Fruit fly (Drosophila melanogaster) whole organism, prepupa: ENCODE data around the gene CG13086.

ENCODE experiments used
- Blimp-1 ChIP-seq: fragments of 200-800 bp; sonication (Bioruptor generic); optimal IDR thresholded peaks from 3 replicates; lab custom pipeline; 2017; ENCODE audit warnings: missing biosample characterization, missing genetic modification characterization, mild to moderate bottlenecking, moderate library complexity, missing genetic modification reagents
- CG10631 ChIP-seq: fragments of 200-800 bp; sonication (Bioruptor generic); optimal IDR thresholded peaks from 2 replicates; lab custom pipeline; 2016; ENCODE audit warnings: missing biosample characterization, missing genetic modification characterization
- CG10669 ChIP-seq: fragments of 200-800 bp; sonication (Bioruptor generic); optimal IDR thresholded peaks from 3 replicates; lab custom pipeline; 2018; ENCODE audit warnings: missing biosample characterization, mild to moderate bottlenecking, missing genetic modification characterization, moderate library complexity
- CG11294 ChIP-seq: fragments of 200-800 bp; sonication (Bioruptor generic); IDR thresholded peaks from 2 replicates; pipeline ENCODE4 v1.3.6; 2022; ENCODE audit warnings: missing biosample characterization, missing genetic modification characterization
- CG11762 ChIP-seq: fragments of 200-800 bp; sonication (Bioruptor generic); optimal IDR thresholded peaks from 3 replicates; lab custom pipeline; 2016; ENCODE audit warnings: missing biosample characterization, missing genetic modification characterization; ENCODE audit not compliant: insufficient read depth
- CG11902 ChIP-seq: fragments of 200-800 bp; sonication (Bioruptor generic); optimal IDR thresholded peaks from 3 replicates; lab custom pipeline; 2016; ENCODE audit warnings: missing biosample characterization, missing genetic modification characterization
- CG15336 ChIP-seq: fragments of 200-800 bp; sonication (Bioruptor generic); IDR thresholded peaks from 2 replicates; pipeline ENCODE4 v1.3.6; 2022; ENCODE audit warnings: missing biosample characterization, missing genetic modification characterization
- CG1621 ChIP-seq: fragments of 200-800 bp; sonication (Bioruptor generic); optimal IDR thresholded peaks from 3 replicates; lab custom pipeline; 2018; ENCODE audit warnings: missing biosample characterization, mild to moderate bottlenecking, missing genetic modification characterization
- CG16779 ChIP-seq: fragments of 200-800 bp; sonication (Bioruptor generic); optimal IDR thresholded peaks from 3 replicates; lab custom pipeline; 2017; ENCODE audit warnings: missing biosample characterization, mild to moderate bottlenecking, missing genetic modification characterization
- CG3032 ChIP-seq: fragments of 200-800 bp; optimal IDR thresholded peaks from 2 replicates; lab custom pipeline; 2019; ENCODE audit warnings: missing biosample characterization, mild to moderate bottlenecking, missing genetic modification characterization, moderate library complexity
- CG34406 ChIP-seq: fragments of 200-800 bp; sonication (Bioruptor generic); optimal IDR thresholded peaks from 3 replicates; lab custom pipeline; 2016; ENCODE audit warnings: missing biosample characterization, missing genetic modification characterization
- CG6163 ChIP-seq: fragments of 200-800 bp; sonication (Bioruptor generic); IDR thresholded peaks from 3 replicates; pipeline ENCODE4 v1.3.6; 2022; ENCODE audit warnings: missing biosample characterization, missing genetic modification characterization
- CG6276 ChIP-seq: fragments of 200-800 bp; sonication (Bioruptor generic); optimal IDR thresholded peaks from 2 replicates; lab custom pipeline; 2017; ENCODE audit warnings: missing biosample characterization, mild to moderate bottlenecking, missing genetic modification characterization
- CG6792 ChIP-seq: fragments of 200-800 bp; sonication (Bioruptor generic); optimal IDR thresholded peaks from 3 replicates; lab custom pipeline; 2016; ENCODE audit warnings: missing biosample characterization, missing genetic modification characterization
- CG6808 ChIP-seq: fragments of 200-800 bp; sonication (Bioruptor generic); optimal IDR thresholded peaks from 3 replicates; lab custom pipeline; 2017; ENCODE audit warnings: missing biosample characterization, missing genetic modification characterization, mild to moderate bottlenecking, moderate library complexity, missing genetic modification reagents
- CG6854 ChIP-seq: fragments of 200-800 bp; sonication (Bioruptor generic); optimal IDR thresholded peaks from 2 replicates; lab custom pipeline; 2017; ENCODE audit warnings: missing biosample characterization, mild to moderate bottlenecking, missing genetic modification characterization
- CG7368 ChIP-seq: fragments of 200-800 bp; sonication (Bioruptor generic); optimal IDR thresholded peaks from 3 replicates; lab custom pipeline; 2016; ENCODE audit warnings: missing biosample characterization, missing genetic modification characterization
- CG8119 ChIP-seq: fragments of 200-800 bp; sonication (Bioruptor generic); IDR thresholded peaks from 3 replicates; pipeline ENCODE4 v1.3.6; 2022; ENCODE audit warnings: missing biosample characterization, missing genetic modification characterization
- CG9139 ChIP-seq: fragments of 200-800 bp; sonication (Bioruptor generic); optimal IDR thresholded peaks from 3 replicates; lab custom pipeline; 2017; ENCODE audit warnings: missing biosample characterization, mild to moderate bottlenecking, missing genetic modification characterization
- Eip75B ChIP-seq: fragments of 200-800 bp; sonication (Bioruptor generic); optimal IDR thresholded peaks from 3 replicates; lab custom pipeline; 2016; ENCODE audit warnings: missing biosample characterization, missing genetic modification characterization
- Ets21C ChIP-seq: fragments of 200-800 bp; sonication (Bioruptor generic); optimal IDR thresholded peaks from 3 replicates; lab custom pipeline; 2016; ENCODE audit warnings: missing biosample characterization, missing genetic modification characterization
- Ets96B ChIP-seq: fragments of 200-800 bp; optimal IDR thresholded peaks from 2 replicates; lab custom pipeline; 2019; ENCODE audit warnings: missing biosample characterization, mild to moderate bottlenecking, missing genetic modification characterization, moderate library complexity
- Gug ChIP-seq: fragments of 200-800 bp; sonication (Bioruptor generic); IDR thresholded peaks from 2 replicates; pipeline ENCODE4 v1.3.6; 2022; ENCODE audit warnings: missing biosample characterization, missing genetic modification characterization
- Hr38 ChIP-seq: sonication (Bioruptor generic); optimal IDR thresholded peaks from 2 replicates; lab custom pipeline; 2016; ENCODE audit warnings: missing biosample characterization, missing genetic modification characterization
- Hr4 ChIP-seq: fragments of 200-800 bp; sonication (Bioruptor generic); optimal IDR thresholded peaks from 3 replicates; lab custom pipeline; 2016; ENCODE audit warnings: missing biosample characterization, missing genetic modification characterization
- Lpt ChIP-seq: fragments of 200-800 bp; sonication (Bioruptor generic); optimal IDR thresholded peaks from 3 replicates; lab custom pipeline; 2016; ENCODE audit warnings: missing biosample characterization, missing genetic modification characterization
- Met ChIP-seq: fragments of 200-800 bp; sonication (Bioruptor generic); optimal IDR thresholded peaks from 3 replicates; lab custom pipeline; 2016; ENCODE audit warnings: missing biosample characterization, missing genetic modification characterization
- OdsH ChIP-seq: fragments of 200-800 bp; sonication (Bioruptor generic); optimal IDR thresholded peaks from 3 replicates; lab custom pipeline; 2016; ENCODE audit warnings: missing biosample characterization, missing genetic modification characterization
- Smox ChIP-seq: fragments of 200-800 bp; sonication (Bioruptor generic); optimal IDR thresholded peaks from 3 replicates; lab custom pipeline; 2016; ENCODE audit warnings: missing biosample characterization, missing genetic modification characterization
- Sox102F ChIP-seq: fragments of 200-800 bp; sonication (Bioruptor generic); optimal IDR thresholded peaks from 2 replicates; lab custom pipeline; 2016; ENCODE audit warnings: missing biosample characterization, mild to moderate bottlenecking, missing genetic modification characterization
- Sox14 ChIP-seq: fragments of 200-800 bp; sonication (Bioruptor generic); optimal IDR thresholded peaks from 3 replicates; lab custom pipeline; 2016; ENCODE audit warnings: missing biosample characterization, missing genetic modification characterization
- Sox15 ChIP-seq: fragments of 200-800 bp; sonication (Bioruptor generic); optimal IDR thresholded peaks from 3 replicates; lab custom pipeline; 2016; ENCODE audit warnings: missing biosample characterization, missing genetic modification characterization
- acj6 ChIP-seq: fragments of 200-800 bp; sonication (Bioruptor generic); optimal IDR thresholded peaks from 3 replicates; lab custom pipeline; 2016; ENCODE audit warnings: missing biosample characterization, missing genetic modification characterization
- cyc ChIP-seq: fragments of 200-800 bp; sonication (Bioruptor generic); optimal IDR thresholded peaks from 3 replicates; lab custom pipeline; 2016; ENCODE audit warnings: missing biosample characterization, missing genetic modification characterization
- dac ChIP-seq: fragments of 200-800 bp; sonication (Bioruptor generic); optimal IDR thresholded peaks from 2 replicates; lab custom pipeline; 2017; ENCODE audit warnings: missing biosample characterization, mild to moderate bottlenecking, missing genetic modification characterization
- dsx ChIP-seq: fragments of 200-800 bp; optimal IDR thresholded peaks from 3 replicates; lab custom pipeline; 2019; ENCODE audit warnings: missing biosample characterization, mild to moderate bottlenecking, missing genetic modification characterization, moderate library complexity; ENCODE audit not compliant: poor library complexity, severe bottlenecking
- eg ChIP-seq: fragments of 200-800 bp; sonication (Bioruptor generic); IDR thresholded peaks from 3 replicates; pipeline ENCODE4 v1.3.6; 2022; ENCODE audit warnings: missing biosample characterization, missing genetic modification characterization
- esn ChIP-seq: fragments of 200-800 bp; sonication (Bioruptor generic); optimal IDR thresholded peaks from 2 replicates; lab custom pipeline; 2016; ENCODE audit warnings: missing biosample characterization, mild to moderate bottlenecking, missing genetic modification characterization, moderate library complexity
- fd59A ChIP-seq: fragments of 200-800 bp; sonication (Bioruptor generic); optimal IDR thresholded peaks from 2 replicates; lab custom pipeline; 2017; ENCODE audit warnings: missing biosample characterization, mild to moderate bottlenecking, missing genetic modification characterization, missing genetic modification reagents
- fd85E ChIP-seq: fragments of 200-800 bp; sonication (Bioruptor generic); optimal IDR thresholded peaks from 3 replicates; lab custom pipeline; 2016; ENCODE audit warnings: missing biosample characterization, missing genetic modification characterization
- fkh ChIP-seq: fragments of 200-800 bp; sonication (Bioruptor generic); optimal IDR thresholded peaks from 3 replicates; lab custom pipeline; 2017; ENCODE audit warnings: missing biosample characterization, mild to moderate bottlenecking, missing genetic modification characterization, moderate library complexity
- lz ChIP-seq: fragments of 200-800 bp; sonication (Bioruptor generic); optimal IDR thresholded peaks from 3 replicates; lab custom pipeline; 2016; ENCODE audit warnings: missing biosample characterization, missing genetic modification characterization
- net ChIP-seq: fragments of 200-800 bp; sonication (Bioruptor generic); optimal IDR thresholded peaks from 3 replicates; lab custom pipeline; 2016; ENCODE audit warnings: missing biosample characterization, missing genetic modification characterization
- pdm3 ChIP-seq: fragments of 200-800 bp; sonication (Bioruptor generic); optimal IDR thresholded peaks from 3 replicates; lab custom pipeline; 2016; ENCODE audit warnings: missing biosample characterization, missing genetic modification characterization
- salr ChIP-seq, 2 experiments: fragments of 200-800 bp; sonication (Bioruptor generic); optimal IDR thresholded peaks; 3 replicates each; lab custom pipeline; 2016 to 2018; ENCODE audit warnings: missing biosample characterization in 2 of 2, missing genetic modification characterization in 2 of 2, mild to moderate bottlenecking in 1 of 2
- ss ChIP-seq, 2 experiments: fragments of 200-800 bp; sonication (Bioruptor generic); optimal IDR thresholded peaks; 2 replicates in 1 of 2; 3 replicates in 1 of 2; lab custom pipeline; 2017 to 2018; ENCODE audit warnings: mild to moderate bottlenecking in 2 of 2, missing biosample characterization in 2 of 2, missing genetic modification characterization in 2 of 2, moderate library complexity in 1 of 2
- svp ChIP-seq: fragments of 200-800 bp; sonication (Bioruptor generic); peaks from one replicate; lab custom pipeline; 2016; ENCODE audit warnings: missing biosample characterization, missing genetic modification characterization
- topi ChIP-seq: fragments of 200-800 bp; sonication (Bioruptor generic); optimal IDR thresholded peaks from 3 replicates; lab custom pipeline; 2016; ENCODE audit warnings: missing biosample characterization, missing genetic modification characterization
- vri ChIP-seq: fragments of 200-800 bp; sonication (Bioruptor generic); optimal IDR thresholded peaks from 3 replicates; lab custom pipeline; 2016; ENCODE audit warnings: missing biosample characterization, mild to moderate bottlenecking, missing genetic modification characterization

Gene CG13086

dm6 chr2L:19398317-19399234 lies 34.4 kb downstream of the CG13086 start, which contains the start of gene CG17544:
Gene CG17544, minus strand, starts transcription at chr2L:19398493.
- peak; percentile 56 for TF ChIP-seq CG6854 (GFP tag; lab: Kevin White, UChicago)
- TF ChIP-seq Eip75B: peak; percentile 47
- TF ChIP-seq CG34406 (GFP tag; lab: Kevin White, UChicago): peak; percentile 81
- peak; percentile 22 for TF ChIP-seq topi (GFP tag; lab: Kevin White, UChicago)
- TF ChIP-seq svp (GFP tag; lab: Kevin White, UChicago): peak; percentile 72
- TF ChIP-seq salr (GFP tag; optimal IDR thresholded peaks at IDR 0.05; lab: Kevin White, UChicago): peak; percentile 33 to 81
- peak; percentile 59 for TF ChIP-seq eg
- TF ChIP-seq cyc: peak; percentile 25
- TF ChIP-seq fd85E: peak; percentile 5
- peak; percentile 77 for TF ChIP-seq esn (GFP tag; lab: Kevin White, UChicago)
- peak; percentile 40 for TF ChIP-seq Sox14 (GFP tag; lab: Kevin White, UChicago)
- TF ChIP-seq net (GFP tag; lab: Kevin White, UChicago): peak; percentile 54
- TF ChIP-seq Hr4: peak; percentile 42
- TF ChIP-seq CG1621 (tag; lab: Kevin White, UChicago): peak; percentile 25
- peak; percentile 90 for TF ChIP-seq CG10631 (GFP tag; lab: Kevin White, UChicago)
- TF ChIP-seq dsx (GFP tag; lab: Kevin White, UChicago): peak; percentile 32
- peak; percentile 24 for TF ChIP-seq CG7368 (GFP tag; lab: Kevin White, UChicago)
- TF ChIP-seq Gug (GFP tag; lab: Robert Waterston, UW): peak; percentile 34; the same call in 1 of the 2 replicates
- peak; percentile 69 for TF ChIP-seq fkh
- TF ChIP-seq CG6808 (GFP tag; lab: Kevin White, UChicago): peak; percentile 79
- peak; percentile 77 for TF ChIP-seq Blimp-1 (GFP tag; lab: Kevin White, UChicago)
- TF ChIP-seq CG6163 (GFP tag; lab: Robert Waterston, UW): peak; percentile 63
- peak; percentile 81 for TF ChIP-seq Ets96B (tag; lab: Kevin White, UChicago)
- peak; percentile 82 for TF ChIP-seq acj6
- TF ChIP-seq CG11294: peak; percentile 49; the same call in 1 of the 2 replicates
- TF ChIP-seq CG10669: peak; percentile 71
- TF ChIP-seq CG6276: peak; percentile 73
- peak; percentile 2 for TF ChIP-seq dac (GFP tag; lab: Kevin White, UChicago)
- TF ChIP-seq Sox15 (GFP tag; lab: Kevin White, UChicago): peak; percentile 66
- TF ChIP-seq Lpt: peak; percentile 49
- TF ChIP-seq Hr38 (GFP tag; lab: Kevin White, UChicago): no peak
- peak; percentile 82 for TF ChIP-seq OdsH (GFP tag; lab: Kevin White, UChicago)
- TF ChIP-seq CG6792 (GFP tag; lab: Kevin White, UChicago): peak; percentile 67
- peak; percentile 59 for TF ChIP-seq lz (GFP tag; lab: Kevin White, UChicago)
- TF ChIP-seq CG9139 (GFP tag; lab: Kevin White, UChicago): peak; percentile 42
- peak; percentile 69 for TF ChIP-seq Met
- no peak; the same call in none of the 2 replicates for TF ChIP-seq CG15336 (GFP tag; lab: Robert Waterston, UW)
- peak; percentile 38 for TF ChIP-seq Sox102F (GFP tag; lab: Kevin White, UChicago)
- peak; percentile 18 for TF ChIP-seq Smox
- TF ChIP-seq CG11762 (GFP tag; lab: Kevin White, UChicago): peak; percentile 64
- TF ChIP-seq CG11902 (GFP tag; lab: Kevin White, UChicago): peak; percentile 28
- peak; percentile 75 to 77 for TF ChIP-seq ss (GFP tag; optimal IDR thresholded peaks at IDR 0.05; lab: Kevin White, UChicago)
- TF ChIP-seq fd59A (GFP tag; lab: Kevin White, UChicago): peak; percentile 28
- TF ChIP-seq pdm3 (GFP tag; lab: Kevin White, UChicago): peak; percentile 54
- TF ChIP-seq CG16779 (tag; lab: Kevin White, UChicago): peak; percentile 79
- TF ChIP-seq Ets21C (GFP tag; lab: Kevin White, UChicago): peak; percentile 61
- peak; percentile 84 for TF ChIP-seq CG3032
- peak; percentile 64; the same call in 2 of the 3 replicates for TF ChIP-seq CG8119 (GFP tag; lab: Robert Waterston, UW)
- TF ChIP-seq vri (GFP tag; lab: Kevin White, UChicago): peak; percentile 50
